Worm (Caenorhabditis elegans) whole organism, late embryonic: ENCODE measurements around the gene fipr-10.

Experiments
- C38D4.7 ChIP-seq: fragments of 200-800 bp; sonication (Bioruptor generic); optimal IDR thresholded peaks from 2 replicates; lab custom pipeline; 2018; ENCODE audit warnings: mild to moderate bottlenecking, missing genetic modification characterization, moderate library complexity, missing compliant biosample characterization
- T23F11.4 ChIP-seq: fragments of 200-800 bp; sonication (Bioruptor generic); optimal IDR thresholded peaks from 2 replicates; lab custom pipeline; 2018; ENCODE audit warnings: mild to moderate bottlenecking, missing genetic modification characterization, missing compliant biosample characterization
- Y22D7AL.16 ChIP-seq: sonication (generic microtip); optimal IDR thresholded peaks from 2 replicates; lab custom pipeline; 2016; ENCODE audit warnings: missing genetic modification characterization, missing compliant biosample characterization
- ama-1 ChIP-seq: fragments of 150-350 bp; optimal IDR thresholded peaks from 2 replicates; lab custom pipeline; 2014
- ceh-18 ChIP-seq: sonication (generic microtip); optimal IDR thresholded peaks from 2 replicates; lab custom pipeline; 2016; ENCODE audit warnings: missing genetic modification characterization, missing compliant biosample characterization
- ceh-22 ChIP-seq: sonication (generic microtip); optimal IDR thresholded peaks from 2 replicates; lab custom pipeline; 2017; ENCODE audit warnings: missing biosample characterization, missing genetic modification characterization
- ceh-30 ChIP-seq: fragments of 150-350 bp; optimal IDR thresholded peaks from 2 replicates; lab custom pipeline; 2014; ENCODE audit warnings: missing biosample characterization, missing genetic modification characterization
- ceh-34 ChIP-seq: sonication (generic microtip); optimal IDR thresholded peaks from 2 replicates; lab custom pipeline; 2016; ENCODE audit warnings: mild to moderate bottlenecking, missing genetic modification characterization, missing compliant biosample characterization
- elt-2 ChIP-seq: sonication (generic microtip); optimal IDR thresholded peaks from 2 replicates; lab custom pipeline; 2016; ENCODE audit warnings: missing genetic modification reagents, missing genetic modification characterization, missing compliant biosample characterization
- eyg-1 ChIP-seq: sonication (generic microtip); optimal IDR thresholded peaks from 2 replicates; lab custom pipeline; 2016; ENCODE audit warnings: missing genotype, missing genetic modification characterization, missing compliant biosample characterization
- gmeb-2 ChIP-seq: sonication (generic microtip); optimal IDR thresholded peaks from 2 replicates; lab custom pipeline; 2016; ENCODE audit warnings: missing genetic modification characterization, inconsistent platforms, missing compliant biosample characterization
- hlh-13 ChIP-seq: fragments of 200-800 bp; sonication (Bioruptor generic); optimal IDR thresholded peaks from 2 replicates; lab custom pipeline; 2018; ENCODE audit warnings: mild to moderate bottlenecking, missing genetic modification characterization, missing compliant biosample characterization
- hlh-30 ChIP-seq: sonication (generic microtip); optimal IDR thresholded peaks from 2 replicates; lab custom pipeline; 2017; ENCODE audit warnings: antibody characterized with exemption, missing genetic modification characterization, missing compliant biosample characterization; ENCODE audit not compliant: insufficient read depth
- hlh-6 ChIP-seq: sonication (generic microtip); optimal IDR thresholded peaks from 2 replicates; lab custom pipeline; 2016; ENCODE audit warnings: missing genotype, missing genetic modification characterization, missing compliant biosample characterization
- hlh-8 ChIP-seq: sonication (generic microtip); optimal IDR thresholded peaks from 2 replicates; lab custom pipeline; 2016; ENCODE audit warnings: missing genotype, missing genetic modification characterization, missing compliant biosample characterization
- lin-11 ChIP-seq: fragments of 200-800 bp; sonication (Bioruptor generic); optimal IDR thresholded peaks from 2 replicates; lab custom pipeline; 2018; ENCODE audit warnings: mild to moderate bottlenecking, missing genetic modification characterization, missing compliant biosample characterization
- madf-2 ChIP-seq: sonication (generic microtip); optimal IDR thresholded peaks from 2 replicates; lab custom pipeline; 2017; ENCODE audit warnings: missing genetic modification characterization, missing compliant biosample characterization
- nhr-11 ChIP-seq: fragments of 150-350 bp; optimal IDR thresholded peaks from 2 replicates; lab custom pipeline; 2014; ENCODE audit warnings: missing biosample characterization, missing genetic modification characterization
- odd-2 ChIP-seq: sonication (generic microtip); optimal IDR thresholded peaks from 2 replicates; lab custom pipeline; 2017; ENCODE audit warnings: antibody characterized with exemption, mild to moderate bottlenecking, missing genetic modification characterization, missing compliant biosample characterization
- pat-9 ChIP-seq: fragments of 200-800 bp; sonication (Bioruptor generic); optimal IDR thresholded peaks from 2 replicates; lab custom pipeline; 2018; ENCODE audit warnings: mild to moderate bottlenecking, missing genetic modification characterization, moderate library complexity, missing compliant biosample characterization
- pha-4 ChIP-seq: fragments of 150-350 bp; optimal IDR thresholded peaks from 2 replicates; lab custom pipeline; 2018; ENCODE audit warnings: missing biosample characterization, missing genetic modification reagents, missing genetic modification characterization
- pqm-1 ChIP-seq: sonication (generic microtip); optimal IDR thresholded peaks from 2 replicates; lab custom pipeline; 2016; ENCODE audit warnings: missing genetic modification characterization, missing compliant biosample characterization
- rnt-1 ChIP-seq: sonication (generic microtip); optimal IDR thresholded peaks from 2 replicates; lab custom pipeline; 2016; ENCODE audit warnings: missing genetic modification characterization, missing compliant biosample characterization
- sox-2 ChIP-seq: fragments of 200-800 bp; sonication (Bioruptor generic); IDR thresholded peaks from 2 replicates; pipeline ENCODE4 v1.3.6; 2022; ENCODE audit warnings: missing genetic modification reagents, missing genetic modification characterization, missing compliant biosample characterization
- sox-4 ChIP-seq: sonication (generic microtip); optimal IDR thresholded peaks from 2 replicates; lab custom pipeline; 2017; ENCODE audit warnings: mild to moderate bottlenecking, missing genetic modification characterization, inconsistent platforms, missing compliant biosample characterization
- syd-9 ChIP-seq: sonication (generic microtip); optimal IDR thresholded peaks from 2 replicates; lab custom pipeline; 2016; ENCODE audit warnings: mild to moderate bottlenecking, missing genetic modification characterization, moderate library complexity, missing compliant biosample characterization
- tbx-2 ChIP-seq: sonication (generic microtip); optimal IDR thresholded peaks from 2 replicates; lab custom pipeline; 2016; ENCODE audit warnings: missing genetic modification characterization, missing compliant biosample characterization
- unc-3 ChIP-seq, 2 experiments: fragments of 200-800 bp in 1 of 2; sonication (Bioruptor generic) in 1 of 2; sonication (generic microtip) in 1 of 2; conservative IDR thresholded peaks in 1 of 2; optimal IDR thresholded peaks in 1 of 2; 2 replicates each; pipeline versions ENCODE4 v1.3.6 to Lab custom; 2016 to 2022; ENCODE audit warnings: missing compliant biosample characterization in 2 of 2, missing genetic modification characterization in 2 of 2, missing genetic modification reagents in 1 of 2
- unc-42 ChIP-seq: sonication (generic microtip); optimal IDR thresholded peaks from 2 replicates; lab custom pipeline; 2016; ENCODE audit warnings: missing genotype, missing genetic modification characterization, missing compliant biosample characterization
- unc-86 ChIP-seq: sonication (generic microtip); optimal IDR thresholded peaks from 2 replicates; lab custom pipeline; 2016; ENCODE audit warnings: missing genetic modification characterization, missing compliant biosample characterization
- zip-5 ChIP-seq: sonication (generic microtip); optimal IDR thresholded peaks from 2 replicates; lab custom pipeline; 2016; ENCODE audit warnings: missing genetic modification characterization, missing compliant biosample characterization
- ztf-16 ChIP-seq: sonication (generic microtip); optimal IDR thresholded peaks from 2 replicates; lab custom pipeline; 2017; ENCODE audit warnings: missing genetic modification characterization, missing compliant biosample characterization

Gene fipr-10

DNA sequence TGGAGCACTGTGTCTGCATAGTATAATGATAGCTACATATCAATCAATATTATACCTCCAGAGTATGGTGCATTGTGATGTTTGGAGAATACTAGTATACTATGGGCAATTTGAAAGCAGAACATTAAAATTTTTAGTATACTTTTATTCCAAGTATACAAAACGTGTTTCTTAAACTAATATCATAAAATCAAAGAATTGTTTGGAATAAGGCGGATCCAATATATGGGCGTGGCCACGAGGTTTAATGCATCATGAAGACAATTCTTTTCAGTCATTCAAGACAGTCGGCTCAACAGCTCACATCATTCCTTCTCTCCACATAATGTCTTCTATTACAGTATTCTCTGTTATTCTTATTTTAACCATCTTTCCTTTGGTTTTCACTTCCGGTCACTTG, 34.1 kb upstream of the fipr-10 start, which contains the start of gene sdz-31:
Gene sdz-31 (plus strand): TSS at position 301 of the 400 bp plus-strand sequence.
- no peak for TF ChIP-seq ceh-30 (tag; lab: Kevin White, UChicago)
- no peak for TF ChIP-seq rnt-1
- no peak for TF ChIP-seq ceh-22
- no peak for TF ChIP-seq zip-5
- TF ChIP-seq pqm-1 (tag; lab: Kevin White, UChicago) = no peak
- TF ChIP-seq eyg-1 = no peak
- no peak for TF ChIP-seq sox-2 (GFP tag; lab: Robert Waterston, UW)
- no peak for TF ChIP-seq ceh-18 (tag; lab: Kevin White, UChicago)
- no peak for TF ChIP-seq hlh-8 (tag; lab: Kevin White, UChicago)
- TF ChIP-seq syd-9 (tag; lab: Kevin White, UChicago) = no peak
- TF ChIP-seq, all 69 proteins: peak for 0

ce11 chrV:9885918-9886488, 28.0 kb upstream of the fipr-10 start, which contains the start of gene clp-9:
Gene clp-9 (minus strand): TSS chrV:9885968.
- TF ChIP-seq unc-86 (tag; lab: Kevin White, UChicago) (no peak), madf-2 (tag; lab: Kevin White, UChicago) (no peak)

- TF ChIP-seq elt-2 (tag; lab: Kevin White, UChicago) (peak; percentile 9), pha-4 (tag; lab: Kevin White, UChicago) (no peak), Y22D7AL.16 (tag; lab: Kevin White, UChicago) (no peak)
Measured at ce11 chrV:9889629-9890028, 24.3 kb upstream of the fipr-10 start, which contains the start of gene fshr-1. Gene fshr-1 (plus strand): TSS chrV:9889837.

DNA sequence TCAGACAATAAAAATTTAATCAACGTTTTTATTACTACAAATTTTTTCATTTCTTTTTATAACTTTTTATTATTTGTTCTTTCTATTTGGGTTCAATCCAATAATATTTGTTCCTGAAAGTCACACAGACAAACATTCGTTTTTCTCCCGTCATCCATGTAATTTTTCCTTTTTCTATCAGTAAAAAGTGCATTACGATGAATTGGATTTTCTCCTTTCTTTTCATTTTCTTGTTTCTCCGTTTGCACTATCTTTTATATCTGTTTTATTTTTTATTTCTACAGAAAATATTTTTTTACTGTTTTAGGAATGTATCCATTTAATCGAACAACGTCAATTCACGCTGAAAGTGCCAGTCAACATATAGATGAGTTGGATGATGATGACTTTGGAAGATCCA, 14.7 kb upstream of the fipr-10 start, which contains the start of gene egl-47:
Gene egl-47 (plus strand): TSS at position 301 of the 400 bp plus-strand sequence.
- TF ChIP-seq hlh-13 (GFP tag; lab: Kevin White, UChicago) (no peak), ceh-34 (tag; lab: Kevin White, UChicago) (no peak), unc-3 (GFP tag; conservative IDR thresholded peaks at IDR 0.05; lab: Robert Waterston, UW) (no peak), unc-3 (tag; optimal IDR thresholded peaks at IDR 0.05; lab: Kevin White, UChicago) (no peak), lin-11 (tag; lab: Kevin White, UChicago) (no peak), gmeb-2 (tag; lab: Kevin White, UChicago) (no peak), ama-1 (lab: Kevin White, UChicago) (no peak), ceh-22 (no peak), C38D4.7 (GFP tag; lab: Kevin White, UChicago) (no peak), T23F11.4 (GFP tag; lab: Kevin White, UChicago) (no peak), ceh-18 (tag; lab: Kevin White, UChicago) (no peak), odd-2 (tag; lab: Kevin White, UChicago) (no peak), ztf-16 (tag; lab: Kevin White, UChicago) (no peak)

DNA sequence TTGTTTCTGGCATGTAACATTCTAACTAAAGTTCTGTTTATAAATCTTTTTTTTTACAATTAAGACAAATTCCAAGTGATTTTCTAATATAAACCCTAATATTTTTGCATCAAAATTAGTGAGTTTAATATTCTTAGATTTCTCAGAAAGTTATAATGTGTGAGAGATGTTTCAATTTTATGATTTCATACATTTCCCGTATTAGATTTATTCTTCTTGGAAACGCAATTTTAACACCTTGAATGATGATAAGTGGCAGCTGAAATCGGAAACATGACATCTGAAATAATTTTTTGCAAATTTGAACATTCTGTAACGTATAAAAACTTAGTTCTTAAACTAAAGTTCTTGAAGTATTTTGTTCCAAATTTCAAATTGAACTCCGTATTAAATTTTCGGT, 12.8 kb upstream of the fipr-10 start:
- no peak for TF ChIP-seq hlh-13 (GFP tag; lab: Kevin White, UChicago)
- no peak for TF ChIP-seq tbx-2
- no peak for TF ChIP-seq sox-4
- no peak for TF ChIP-seq hlh-30 (tag; lab: Kevin White, UChicago)
- TF ChIP-seq pat-9 (tag; lab: Kevin White, UChicago) = no peak
- no peak for TF ChIP-seq nhr-11 (tag; lab: Kevin White, UChicago)
- TF ChIP-seq unc-42 (tag; lab: Kevin White, UChicago) = no peak
- TF ChIP-seq lin-11 (tag; lab: Kevin White, UChicago) = no peak
- no peak for TF ChIP-seq hlh-6
- no peak for TF ChIP-seq zip-5
